Worm (Caenorhabditis elegans) whole organism, L4/young adult: ENCODE measurements around the gene vps-18.

ENCODE experiments used
- W03F9.2 ChIP-seq: fragments of 150-350 bp; optimal IDR thresholded peaks from 2 replicates; lab custom pipeline; 2014; ENCODE audit warnings: missing biosample characterization, missing genetic modification characterization
- him-1 ChIP-seq: sonication (generic microtip); optimal IDR thresholded peaks from 2 replicates; lab custom pipeline; 2016; ENCODE audit warnings: missing genotype, missing genetic modification reagents, missing genetic modification characterization, missing compliant biosample characterization

- TF ChIP-seq him-1 (tag; lab: Kevin White, UChicago) = no peak
- TF ChIP-seq W03F9.2 (tag; lab: Kevin White, UChicago) = no peak
Measured at ce11 chrII:4517254-4517653, 56.3 kb downstream of the vps-18 start.
